Worm (Caenorhabditis elegans): ENCODE data around the gene trpp-12.

DNA sequence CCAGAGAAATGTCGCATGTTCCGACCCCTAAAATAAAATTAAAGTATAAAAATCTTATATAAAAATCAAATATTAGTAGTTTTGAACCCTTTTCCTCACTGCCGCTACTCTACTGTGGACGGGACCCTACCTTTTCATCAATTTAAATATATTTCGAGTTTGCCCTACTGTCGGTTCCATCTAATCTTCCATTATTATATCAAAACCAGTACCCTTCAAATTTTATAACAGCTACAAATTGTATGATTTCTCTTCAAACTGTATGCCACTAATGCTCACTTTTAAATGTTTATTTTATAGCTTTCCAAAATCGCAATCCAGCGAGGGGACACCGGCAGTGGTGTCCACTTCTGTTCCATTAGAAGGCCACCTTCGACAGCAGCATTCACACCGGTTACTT is 14.5 kb upstream of the trpp-12 start, which contains the start of gene C43H6.6:
- TF ChIP-seq F22D6.2 (tag; optimal IDR thresholded peaks at IDR 0.05), result no peak
- TF ChIP-seq sptf-2 (GFP tag; optimal IDR thresholded peaks at IDR 0.05), result no peak
- TF ChIP-seq efl-1 (GFP tag; optimal IDR thresholded peaks at IDR 0.05), result no peak
- no peak for TF ChIP-seq sea-2 (GFP tag; IDR thresholded peaks at IDR 0.05)
- TF ChIP-seq dox-1 (GFP tag; IDR thresholded peaks at IDR 0.05), result no peak
- no peak for TF ChIP-seq hlh-26 (GFP tag; conservative IDR thresholded peaks at IDR 0.05)
- TF ChIP-seq lsl-1 (GFP tag; optimal IDR thresholded peaks at IDR 0.05), result no peak
- no peak for TF ChIP-seq dpl-1 (GFP tag; optimal IDR thresholded peaks at IDR 0.05)
- no peak for TF ChIP-seq ceh-40 (GFP tag; IDR thresholded peaks at IDR 0.05)
- TF ChIP-seq unc-130 (GFP tag; optimal IDR thresholded peaks at IDR 0.05), result no peak
- TF ChIP-seq F33H1.4 (GFP tag; IDR thresholded peaks at IDR 0.05), result no peak
- no peak for TF ChIP-seq unc-62 (GFP tag; optimal IDR thresholded peaks at IDR 0.05)
- no peak for TF ChIP-seq nfya-1 (tag; optimal IDR thresholded peaks at IDR 0.05; ENCODE audit: borderline replicate concordance, insufficient read depth)
- TF ChIP-seq ceh-91 (GFP tag; IDR thresholded peaks at IDR 0.05), result no peak
